Worm (Caenorhabditis elegans): ENCODE data around the gene F39G3.4.
A peak's percentile ranks its signal among the peaks of the same experiment; 100 is the strongest.

DNA sequence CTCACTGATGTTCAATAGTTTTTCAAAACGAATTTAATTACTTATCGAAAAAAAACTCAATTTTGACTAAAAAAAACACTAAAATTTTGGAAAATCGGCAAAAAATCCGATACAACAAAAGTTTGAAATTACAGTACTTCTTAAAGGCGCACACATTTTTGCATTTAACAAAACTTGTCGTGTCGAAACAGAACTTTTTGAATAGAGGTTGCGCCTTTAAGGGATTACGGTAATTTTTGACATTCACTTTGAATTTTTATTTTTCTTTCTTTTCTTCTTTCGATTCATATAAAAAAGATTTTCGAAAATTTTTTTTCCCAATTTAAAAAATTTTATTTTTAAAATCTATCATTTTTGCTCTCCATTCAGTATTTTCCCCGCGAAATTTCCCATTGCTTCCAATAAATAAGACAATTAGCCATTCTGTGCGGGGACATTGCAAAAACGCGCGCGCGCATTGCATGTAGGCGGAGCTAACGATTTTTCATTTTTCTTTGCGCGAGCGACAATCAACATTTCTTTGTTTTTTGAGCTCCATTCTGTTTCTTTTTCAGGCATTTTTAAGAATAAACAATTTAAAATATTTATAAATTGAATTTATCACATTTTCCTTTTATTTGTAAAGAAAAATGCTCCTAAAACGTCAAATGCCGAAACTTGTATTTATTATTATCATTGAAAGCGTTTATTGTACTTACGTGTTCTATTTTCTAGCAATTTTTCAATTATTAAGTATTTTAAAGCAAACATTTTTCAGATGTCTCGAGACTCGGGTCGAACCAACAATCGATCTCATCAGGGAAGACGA lies 6.8 kb downstream of the F39G3.4 start, which contains the start of gene F39G3.3:
- TF ChIP-seq him-1 (tag; optimal IDR thresholded peaks at IDR 0.05) (peak; percentile 11), dao-5 (tag; optimal IDR thresholded peaks at IDR 0.05) (no peak), W03F9.2 (tag; optimal IDR thresholded peaks at IDR 0.05) (peak; percentile 58)
